Worm (Caenorhabditis elegans) whole organism, L3 larva: ENCODE measurements around the gene pdcd-2.

Source experiments
- R02D3.7 ChIP-seq: fragments of 150-350 bp; optimal IDR thresholded peaks from 2 replicates; lab custom pipeline; 2014; ENCODE audit warnings: missing biosample characterization, missing genetic modification characterization
- ZK546.5 ChIP-seq: sonication (generic microtip); optimal IDR thresholded peaks from 2 replicates; lab custom pipeline; 2017; ENCODE audit warnings: missing biosample characterization, missing genetic modification characterization
- ceh-28 ChIP-seq: fragments of 150-350 bp; optimal IDR thresholded peaks from 2 replicates; lab custom pipeline; 2014; ENCODE audit warnings: missing biosample characterization, missing genetic modification reagents, missing genetic modification characterization
- ceh-9 ChIP-seq: sonication (generic microtip); optimal IDR thresholded peaks from 2 replicates; lab custom pipeline; 2018; ENCODE audit warnings: missing biosample characterization, missing genetic modification characterization
- elt-1 ChIP-seq: fragments of 150-350 bp; optimal IDR thresholded peaks from 2 replicates; lab custom pipeline; 2014; ENCODE audit warnings: missing biosample characterization, missing genetic modification characterization
- elt-2 ChIP-seq: sonication (generic microtip); optimal IDR thresholded peaks from 2 replicates; lab custom pipeline; 2016; ENCODE audit warnings: missing genetic modification reagents, mild to moderate bottlenecking, missing genetic modification characterization, missing compliant biosample characterization
- elt-3 ChIP-seq, 3 experiments: fragments of 150-350 bp in 1 of 3; sonication (generic microtip) in 2 of 3; optimal IDR thresholded peaks; 2 replicates in 2 of 3; 4 replicates in 1 of 3; lab custom pipeline; 2014 to 2017; ENCODE audit warnings: missing biosample characterization in 3 of 3, missing genetic modification characterization in 3 of 3
- fkh-10 ChIP-seq: sonication (generic microtip); optimal IDR thresholded peaks from 2 replicates; lab custom pipeline; 2017; ENCODE audit warnings: missing biosample characterization, missing genetic modification reagents, missing genetic modification characterization
- fkh-2 ChIP-seq: fragments of 150-350 bp; optimal IDR thresholded peaks from 2 replicates; lab custom pipeline; 2014; ENCODE audit warnings: missing biosample characterization, missing genetic modification reagents, missing genetic modification characterization
- fos-1 ChIP-seq: fragments of 150-350 bp; optimal IDR thresholded peaks from 2 replicates; lab custom pipeline; 2014; ENCODE audit warnings: missing biosample characterization, missing genetic modification characterization
- jun-1 ChIP-seq: fragments of 150-350 bp; optimal IDR thresholded peaks from 2 replicates; lab custom pipeline; 2014; ENCODE audit warnings: missing biosample characterization, missing genetic modification reagents, missing genetic modification characterization
- lsy-12 ChIP-seq: sonication (generic microtip); optimal IDR thresholded peaks from 2 replicates; lab custom pipeline; 2016; ENCODE audit warnings: mild to moderate bottlenecking, missing genetic modification characterization, missing compliant biosample characterization
- mml-1 ChIP-seq: fragments of 150-350 bp; sonication (generic microtip); optimal IDR thresholded peaks from 3 replicates; lab custom pipeline; 2014; ENCODE audit warnings: missing biosample characterization, missing genetic modification characterization
- nfya-1 ChIP-seq: sonication (generic microtip); optimal IDR thresholded peaks from 2 replicates; lab custom pipeline; 2017; ENCODE audit warnings: missing genetic modification characterization, mild to moderate bottlenecking, missing compliant biosample characterization, antibody characterized with exemption, moderate library complexity; ENCODE audit not compliant: insufficient read depth
- nhr-11 ChIP-seq: fragments of 150-350 bp; optimal IDR thresholded peaks from 2 replicates; lab custom pipeline; 2014; ENCODE audit warnings: missing biosample characterization, missing genetic modification characterization
- nhr-23 ChIP-seq: fragments of 150-350 bp; optimal IDR thresholded peaks from 2 replicates; lab custom pipeline; 2014; ENCODE audit warnings: missing biosample characterization, missing genetic modification reagents, missing genetic modification characterization
- nhr-237 ChIP-seq: fragments of 150-350 bp; optimal IDR thresholded peaks from 2 replicates; lab custom pipeline; 2014; ENCODE audit warnings: missing biosample characterization, missing genetic modification characterization
- nhr-25 ChIP-seq: sonication (generic microtip); optimal IDR thresholded peaks from 2 replicates; lab custom pipeline; 2017; ENCODE audit warnings: missing biosample characterization, missing genetic modification characterization
- nhr-28 ChIP-seq: fragments of 150-350 bp; optimal IDR thresholded peaks from 2 replicates; lab custom pipeline; 2014; ENCODE audit warnings: missing biosample characterization, missing genetic modification characterization
- nhr-43 ChIP-seq: sonication (generic microtip); optimal IDR thresholded peaks from 2 replicates; lab custom pipeline; 2016; ENCODE audit warnings: mild to moderate bottlenecking, missing genetic modification characterization, missing compliant biosample characterization; ENCODE audit not compliant: poor library complexity, severe bottlenecking
- nhr-67 ChIP-seq: fragments of 150-350 bp; optimal IDR thresholded peaks from 2 replicates; lab custom pipeline; 2014; ENCODE audit warnings: missing biosample characterization, missing genetic modification characterization
- pha-4 ChIP-seq: fragments of 150-350 bp; optimal IDR thresholded peaks from 2 replicates; lab custom pipeline; 2014; ENCODE audit warnings: missing biosample characterization, missing genetic modification reagents, missing genetic modification characterization
- pqm-1 ChIP-seq: fragments of 150-350 bp; optimal IDR thresholded peaks from 2 replicates; lab custom pipeline; 2017; ENCODE audit warnings: missing biosample characterization, missing genetic modification characterization, inconsistent platforms
- sea-2 ChIP-seq: fragments of 150-350 bp; sonication (generic microtip); optimal IDR thresholded peaks from 4 replicates; lab custom pipeline; 2014; ENCODE audit warnings: missing biosample characterization, missing genetic modification reagents, missing genetic modification characterization
- skn-1 ChIP-seq: fragments of 150-350 bp; optimal IDR thresholded peaks from 2 replicates; lab custom pipeline; 2014; ENCODE audit warnings: missing biosample characterization, missing genetic modification characterization
- unc-39 ChIP-seq: sonication (generic microtip); optimal IDR thresholded peaks from 4 replicates; lab custom pipeline; 2017; ENCODE audit warnings: missing biosample characterization, missing genetic modification characterization
- unc-62 ChIP-seq: fragments of 150-350 bp; sonication (generic microtip); optimal IDR thresholded peaks from 4 replicates; lab custom pipeline; 2014; ENCODE audit warnings: missing biosample characterization, missing genetic modification reagents, missing genetic modification characterization
- zag-1 ChIP-seq: fragments of 150-350 bp; optimal IDR thresholded peaks from 2 replicates; lab custom pipeline; 2014; ENCODE audit warnings: missing biosample characterization, missing genetic modification characterization

pdcd-2 gene

ce11 chrIII:4454919-4455318, 37.1 kb upstream of the pdcd-2 start:
- TF ChIP-seq pha-4 (tag; lab: Kevin White, UChicago) = no peak
- TF ChIP-seq nhr-43 (tag; lab: Kevin White, UChicago) = no peak
- no peak for TF ChIP-seq mml-1
- no peak for TF ChIP-seq unc-62 (GFP tag; lab: Kevin White, UChicago)
- no peak for TF ChIP-seq skn-1 (tag; lab: Kevin White, UChicago)
- no peak for TF ChIP-seq fkh-2 (tag; lab: Kevin White, UChicago)
- TF ChIP-seq nhr-23 (tag; lab: Kevin White, UChicago) = no peak
- TF ChIP-seq nfya-1 (tag; lab: Kevin White, UChicago) = no peak
- no peak for TF ChIP-seq unc-39
- no peak for TF ChIP-seq elt-3 (tag; optimal IDR thresholded peaks at IDR 0.05; lab: Kevin White, UChicago)
- no peak for TF ChIP-seq fkh-10
- TF ChIP-seq R02D3.7 (tag; lab: Kevin White, UChicago) = no peak
- no peak for TF ChIP-seq jun-1 (tag; lab: Kevin White, UChicago)
- no peak for TF ChIP-seq elt-2 (tag; lab: Kevin White, UChicago)
- TF ChIP-seq ceh-9 (tag; lab: Kevin White, UChicago) = no peak
- no peak for TF ChIP-seq sea-2 (GFP tag; lab: Kevin White, UChicago)
- TF ChIP-seq nhr-28 (tag; lab: Kevin White, UChicago) = no peak
- TF ChIP-seq nhr-11 (tag; lab: Kevin White, UChicago) = no peak

- TF ChIP-seq pqm-1 (tag; lab: Kevin White, UChicago) = no peak
- TF ChIP-seq unc-62 (GFP tag; lab: Kevin White, UChicago) = peak; percentile 10
- peak; percentile 76 for TF ChIP-seq elt-1 (tag; lab: Kevin White, UChicago)
- no peak for TF ChIP-seq elt-3 (tag; optimal IDR thresholded peaks at IDR 0.05; lab: Kevin White, UChicago)
- peak; percentile 2 for TF ChIP-seq nhr-25 (tag; lab: Kevin White, UChicago)
These were observed 35.9 kb upstream of the pdcd-2 start for ce11 chrIII:4453768-4454167.

- TF ChIP-seq nhr-237 (tag; lab: Kevin White, UChicago) (no peak), elt-2 (tag; lab: Kevin White, UChicago) (no peak), fkh-2 (tag; lab: Kevin White, UChicago) (no peak), pqm-1 (tag; lab: Kevin White, UChicago) (no peak), fkh-10 (no peak), nfya-1 (tag; lab: Kevin White, UChicago) (peak; percentile 76)
These were observed 35.4 kb upstream of the pdcd-2 start for ce11 chrIII:4453301-4453700.

ce11 chrIII:4452749-4453148, 34.9 kb upstream of the pdcd-2 start:
- TF ChIP-seq zag-1 (tag; lab: Kevin White, UChicago) (no peak), unc-62 (GFP tag; lab: Kevin White, UChicago) (no peak), ZK546.5 (tag; lab: Kevin White, UChicago) (no peak), unc-39 (no peak), fos-1 (tag; lab: Kevin White, UChicago) (no peak), elt-1 (tag; lab: Kevin White, UChicago) (no peak), ceh-28 (tag; lab: Kevin White, UChicago) (no peak), nfya-1 (tag; lab: Kevin White, UChicago) (peak; percentile 7), nhr-23 (tag; lab: Kevin White, UChicago) (peak; percentile 16), fkh-2 (tag; lab: Kevin White, UChicago) (no peak)

- TF ChIP-seq nfya-1 (tag; lab: Kevin White, UChicago) (peak; percentile 71), nhr-23 (tag; lab: Kevin White, UChicago) (peak; percentile 9), zag-1 (tag; lab: Kevin White, UChicago) (no peak), nhr-67 (tag; lab: Kevin White, UChicago) (no peak), nhr-25 (tag; lab: Kevin White, UChicago) (no peak), lsy-12 (no peak)
- TF ChIP-seq, all 47 proteins: peak for 2
These were observed 33.0 kb upstream of the pdcd-2 start for ce11 chrIII:4450773-4451423.
